Worm (Caenorhabditis elegans): ENCODE measurements around the gene E03H12.5.
A peak's percentile ranks its signal among the peaks of the same experiment; 100 is the strongest.

E03H12.5 gene

DNA sequence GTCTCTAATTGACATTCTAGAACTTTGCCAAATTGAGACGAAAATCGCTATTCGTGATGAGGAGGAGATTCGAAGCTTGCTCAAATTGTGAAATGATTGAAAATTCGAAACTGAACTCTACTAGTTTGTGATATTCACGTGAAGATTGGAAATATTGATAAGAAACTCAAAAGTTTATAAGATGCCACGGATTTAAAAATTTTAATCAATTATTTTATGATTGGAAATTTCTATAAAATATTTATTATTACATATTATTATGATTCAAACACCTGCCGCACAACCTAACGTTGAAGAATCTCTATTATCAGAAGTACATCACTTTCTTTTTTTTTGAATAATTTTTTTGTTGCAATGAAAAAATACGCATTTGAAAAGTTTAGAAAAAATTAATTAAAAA is 11.5 kb downstream of the E03H12.5 start, which contains the start of gene E03H12.7:
Gene E03H12.7, minus strand, starts transcription at position 101 of the 400 bp plus-strand sequence.
- TF ChIP-seq ahr-1 (tag; optimal IDR thresholded peaks at IDR 0.05) (no peak), K09A11.1 (tag; optimal IDR thresholded peaks at IDR 0.05; ENCODE audit: insufficient read depth) (no peak), elt-4 (tag; optimal IDR thresholded peaks at IDR 0.05) (no peak), tbx-2 (tag; optimal IDR thresholded peaks at IDR 0.05) (no peak), pqm-1 (tag; optimal IDR thresholded peaks at IDR 0.05) (no peak), syd-9 (tag; optimal IDR thresholded peaks at IDR 0.05) (no peak), ztf-16 (tag; optimal IDR thresholded peaks at IDR 0.05) (no peak), ceh-2 (tag; optimal IDR thresholded peaks at IDR 0.05) (no peak), K02D7.2 (tag; optimal IDR thresholded peaks at IDR 0.05) (no peak), ceh-45 (GFP tag; IDR thresholded peaks at IDR 0.05) (no peak), unc-42 (tag; optimal IDR thresholded peaks at IDR 0.05) (no peak)

ce11 chrIV:4992089-4992488 is 15.1 kb downstream of the E03H12.5 start, which contains the start of gene str-162:
TSS of gene str-162 (plus strand) at chrIV:4992389.
- TF ChIP-seq fax-1 (tag; optimal IDR thresholded peaks at IDR 0.05) (no peak), ceh-9 (tag; optimal IDR thresholded peaks at IDR 0.05) (no peak), ceh-30 (tag; optimal IDR thresholded peaks at IDR 0.05) (no peak), eyg-1 (tag; optimal IDR thresholded peaks at IDR 0.05) (no peak), K02D7.2 (tag; optimal IDR thresholded peaks at IDR 0.05) (no peak), Y22D7AL.16 (tag; optimal IDR thresholded peaks at IDR 0.05) (no peak), nhr-232 (tag; optimal IDR thresholded peaks at IDR 0.05) (no peak)

- TF ChIP-seq madf-2 (tag; optimal IDR thresholded peaks at IDR 0.05) (no peak), F13H6.1 (tag; optimal IDR thresholded peaks at IDR 0.05) (no peak), C38D4.7 (GFP tag; optimal IDR thresholded peaks at IDR 0.05) (no peak), ttx-3 (tag; optimal IDR thresholded peaks at IDR 0.05) (no peak)
Measured at ce11 chrIV:4993128-4993527, 16.1 kb downstream of the E03H12.5 start.

ce11 chrIV:4995842-4996241 is 18.8 kb downstream of the E03H12.5 start, which contains the start of gene ssq-2:
TSS of gene ssq-2 (plus strand) at chrIV:4996142.
- TF ChIP-seq ceh-2 (tag; optimal IDR thresholded peaks at IDR 0.05) (no peak), hlh-15 (tag; optimal IDR thresholded peaks at IDR 0.05) (no peak), odd-2 (tag; optimal IDR thresholded peaks at IDR 0.05) (no peak), ceh-34 (tag; optimal IDR thresholded peaks at IDR 0.05) (no peak), pha-2 (tag; optimal IDR thresholded peaks at IDR 0.05) (no peak), dve-1 (tag; optimal IDR thresholded peaks at IDR 0.05) (no peak), zip-5 (tag; optimal IDR thresholded peaks at IDR 0.05) (no peak), sdc-2 (tag; optimal IDR thresholded peaks at IDR 0.05) (no peak), pros-1 (tag; optimal IDR thresholded peaks at IDR 0.05) (no peak), pqm-1 (tag; optimal IDR thresholded peaks at IDR 0.05) (no peak), lim-6 (tag; optimal IDR thresholded peaks at IDR 0.05) (no peak), T23F11.4 (GFP tag; optimal IDR thresholded peaks at IDR 0.05) (no peak), elt-2 (tag; optimal IDR thresholded peaks at IDR 0.05) (no peak), hlh-30 (tag; optimal IDR thresholded peaks at IDR 0.05; ENCODE audit: insufficient read depth) (no peak)

DNA sequence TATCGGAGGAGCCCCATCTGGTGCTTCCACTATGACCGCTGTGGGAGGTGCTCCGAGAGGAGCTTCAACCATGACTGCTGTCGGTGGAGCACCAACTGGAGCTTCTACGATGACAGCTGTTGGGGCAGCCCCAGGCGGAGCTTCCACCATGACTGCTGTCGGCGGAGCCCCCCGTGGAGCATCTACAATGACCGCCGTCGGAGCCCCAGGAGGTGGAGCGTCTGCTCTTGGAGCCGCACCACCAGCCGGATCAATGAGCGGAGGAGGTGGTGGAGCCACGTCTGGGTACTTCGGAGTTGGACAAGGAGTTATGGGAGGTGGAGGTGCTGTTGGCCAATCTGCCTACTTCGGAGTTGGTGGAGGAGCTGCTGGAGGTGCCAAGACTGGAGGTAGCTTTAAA is 19.9 kb downstream of the E03H12.5 start:
- no peak for TF ChIP-seq syd-9 (tag; optimal IDR thresholded peaks at IDR 0.05)
- TF ChIP-seq ref-2 (tag; optimal IDR thresholded peaks at IDR 0.05), result peak; percentile 4

DNA sequence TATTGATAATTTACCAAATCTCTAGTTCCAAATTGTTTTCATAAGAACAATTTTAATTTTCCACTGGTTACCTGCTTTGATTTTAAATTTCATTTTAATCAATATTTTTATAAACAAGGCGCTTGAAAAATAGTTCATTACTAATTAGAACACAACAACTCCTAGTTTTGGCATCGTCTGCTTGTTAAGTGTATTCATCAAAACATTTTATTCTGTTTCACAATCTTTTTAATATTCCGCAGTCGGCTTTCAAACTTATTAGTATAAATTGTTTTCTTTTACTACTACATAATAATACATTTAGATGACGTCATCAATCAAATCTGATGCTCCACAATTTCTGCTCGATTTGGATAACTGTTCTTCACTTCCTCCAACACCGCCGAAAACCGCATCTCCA is 25.4 kb downstream of the E03H12.5 start, which contains the start of gene pes-1:
Gene pes-1, plus strand, starts transcription at position 301 of the 400 bp plus-strand sequence.
- TF ChIP-seq pros-1 (tag; optimal IDR thresholded peaks at IDR 0.05) (no peak), rnt-1 (tag; optimal IDR thresholded peaks at IDR 0.05) (no peak), hlh-13 (GFP tag; optimal IDR thresholded peaks at IDR 0.05) (no peak), ttx-3 (tag; optimal IDR thresholded peaks at IDR 0.05) (no peak), unc-86 (tag; optimal IDR thresholded peaks at IDR 0.05) (no peak), fkh-10 (GFP tag; optimal IDR thresholded peaks at IDR 0.05) (no peak), dve-1 (tag; optimal IDR thresholded peaks at IDR 0.05) (no peak), ceh-22 (tag; optimal IDR thresholded peaks at IDR 0.05) (no peak), K02D7.2 (tag; optimal IDR thresholded peaks at IDR 0.05) (no peak), hlh-8 (tag; optimal IDR thresholded peaks at IDR 0.05) (no peak), ceh-45 (GFP tag; IDR thresholded peaks at IDR 0.05) (no peak), nhr-232 (tag; optimal IDR thresholded peaks at IDR 0.05) (no peak), hlh-30 (tag; optimal IDR thresholded peaks at IDR 0.05; ENCODE audit: insufficient read depth) (no peak)

Data from whole organism, late embryonic.